In genomic region chr3R:21979386-21979785, dm6 we compare ENCODE assay signal across 2 fruit fly cellular contexts.
TF ChIP-seq lines count a peak whose summit lies in the region.

No protein-coding gene starts in this region.

TF ChIP-seq in whole organism, prepupa, 60 proteins besides CTCF, POLR2A, EP300 and RAD21:
- TF ChIP-seq achi (GFP tag; optimal IDR thresholded peaks at IDR 0.05; lab: Kevin White, UChicago) = peak; percentile 8
- TF ChIP-seq vri (GFP tag; optimal IDR thresholded peaks at IDR 0.05; lab: Kevin White, UChicago) = no peak
- no peak for TF ChIP-seq CG8632 (GFP tag; optimal IDR thresholded peaks at IDR 0.05; lab: Kevin White, UChicago)
- peak; percentile 29 for TF ChIP-seq Hr4 (GFP tag; optimal IDR thresholded peaks at IDR 0.05; lab: Kevin White, UChicago)
- TF ChIP-seq Eip78C (GFP tag; lab: Kevin White, UChicago) = peak; percentile 38
- TF ChIP-seq Hr38 (GFP tag; optimal IDR thresholded peaks at IDR 0.05; lab: Kevin White, UChicago) = no peak
- no peak for TF ChIP-seq spab (GFP tag; optimal IDR thresholded peaks at IDR 0.05; lab: Kevin White, UChicago)
- TF ChIP-seq CG11294 (GFP tag; IDR thresholded peaks at IDR 0.05; lab: Robert Waterston, UW) = no peak
- TF ChIP-seq dac (GFP tag; optimal IDR thresholded peaks at IDR 0.05; lab: Kevin White, UChicago) = peak; percentile 18
- peak in 1 of 2 experiments; percentile 6 for TF ChIP-seq salr (GFP tag; optimal IDR thresholded peaks at IDR 0.05; lab: Kevin White, UChicago)
- TF ChIP-seq CG32006 (GFP tag; optimal IDR thresholded peaks at IDR 0.05; lab: Kevin White, UChicago) = peak; percentile 71
- TF ChIP-seq CG10669 (GFP tag; optimal IDR thresholded peaks at IDR 0.05; lab: Kevin White, UChicago) = no peak
- no peak for TF ChIP-seq svp (GFP tag; lab: Kevin White, UChicago)
- TF ChIP-seq Sox14 (GFP tag; optimal IDR thresholded peaks at IDR 0.05; lab: Kevin White, UChicago) = peak; percentile 7
- no peak for TF ChIP-seq lz (GFP tag; optimal IDR thresholded peaks at IDR 0.05; lab: Kevin White, UChicago)
- peak; percentile 16 for TF ChIP-seq CG10631 (GFP tag; optimal IDR thresholded peaks at IDR 0.05; lab: Kevin White, UChicago)
- no peak for TF ChIP-seq CG34406 (GFP tag; optimal IDR thresholded peaks at IDR 0.05; lab: Kevin White, UChicago)
- no peak for TF ChIP-seq eg (GFP tag; IDR thresholded peaks at IDR 0.05; lab: Robert Waterston, UW)
- no peak for TF ChIP-seq Gug (GFP tag; IDR thresholded peaks at IDR 0.05; lab: Robert Waterston, UW)
- peak; percentile 1 for TF ChIP-seq Lpt (GFP tag; optimal IDR thresholded peaks at IDR 0.05; lab: Kevin White, UChicago)
- no peak for TF ChIP-seq CG6808 (GFP tag; optimal IDR thresholded peaks at IDR 0.05; lab: Kevin White, UChicago)
- 0 out of 3 replicates have a peak, but pooled peaks have one; percentile 39 for TF ChIP-seq CG8119 (GFP tag; IDR thresholded peaks at IDR 0.05; lab: Robert Waterston, UW)
- TF ChIP-seq CG6276 (GFP tag; optimal IDR thresholded peaks at IDR 0.05; lab: Kevin White, UChicago) = peak; percentile 33
- TF ChIP-seq CG15336 (GFP tag; IDR thresholded peaks at IDR 0.05; lab: Robert Waterston, UW) = peak; percentile 33; the same call in 1 of the 2 replicates
- TF ChIP-seq CG4318 (GFP tag; optimal IDR thresholded peaks at IDR 0.05; lab: Kevin White, UChicago) = peak; percentile 19
- peak; percentile 1 for TF ChIP-seq CG3032 (tag; optimal IDR thresholded peaks at IDR 0.05; lab: Kevin White, UChicago)

TF ChIP-seq in whole organism, pupa, 21 proteins besides CTCF, POLR2A, EP300 and RAD21:
- TF ChIP-seq CG9948 (tag; optimal IDR thresholded peaks at IDR 0.05; lab: Kevin White, UChicago) = peak; percentile 21
- peak; percentile 72 for TF ChIP-seq CG14655 (GFP tag; optimal IDR thresholded peaks at IDR 0.05; lab: Kevin White, UChicago)
- no peak for TF ChIP-seq Pif1B (GFP tag; optimal IDR thresholded peaks at IDR 0.05; lab: Kevin White, UChicago)
- no peak for TF ChIP-seq CG34367 (tag; optimal IDR thresholded peaks at IDR 0.05; lab: Kevin White, UChicago)
- TF ChIP-seq EcR (GFP tag; optimal IDR thresholded peaks at IDR 0.05; lab: Kevin White, UChicago) = no peak
- no peak; the same call in 1 of the 2 replicates for TF ChIP-seq Ets98B (GFP tag; IDR thresholded peaks at IDR 0.05; lab: Robert Waterston, UW)
- no peak for TF ChIP-seq CG12605 (GFP tag; IDR thresholded peaks at IDR 0.05; lab: Robert Waterston, UW)
- TF ChIP-seq CG8159 (tag; optimal IDR thresholded peaks at IDR 0.05; lab: Kevin White, UChicago) = no peak
- TF ChIP-seq CG10348 (GFP tag; IDR thresholded peaks at IDR 0.05; lab: Robert Waterston, UW) = no peak
- TF ChIP-seq rn (GFP tag; IDR thresholded peaks at IDR 0.05; lab: Robert Waterston, UW) = no peak
- TF ChIP-seq CG32121 (GFP tag; IDR thresholded peaks at IDR 0.05; lab: Robert Waterston, UW) = no peak
- TF ChIP-seq Pif1A (GFP tag; optimal IDR thresholded peaks at IDR 0.05; lab: Kevin White, UChicago) = peak; percentile 4
- no peak for TF ChIP-seq CG4496 (GFP tag; IDR thresholded peaks at IDR 0.05; lab: Robert Waterston, UW)
- no peak for TF ChIP-seq gl (tag; optimal IDR thresholded peaks at IDR 0.05; lab: Kevin White, UChicago)
- TF ChIP-seq CG8301 (tag; optimal IDR thresholded peaks at IDR 0.05; lab: Kevin White, UChicago) = peak; percentile 71
- TF ChIP-seq CG15710 (tag; optimal IDR thresholded peaks at IDR 0.05; lab: Kevin White, UChicago) = no peak
- TF ChIP-seq Snoo (tag; optimal IDR thresholded peaks at IDR 0.05; lab: Kevin White, UChicago) = no peak
- TF ChIP-seq CG13204 (GFP tag; optimal IDR thresholded peaks at IDR 0.05; lab: Kevin White, UChicago) = no peak
- TF ChIP-seq D1 (tag; optimal IDR thresholded peaks at IDR 0.05; lab: Kevin White, UChicago) = no peak
- TF ChIP-seq CG17806 (tag; optimal IDR thresholded peaks at IDR 0.05; lab: Kevin White, UChicago) = no peak
- TF ChIP-seq fd96Ca (GFP tag; IDR thresholded peaks at IDR 0.05; lab: Robert Waterston, UW) = no peak
